Worm (Caenorhabditis elegans) whole organism, early embryonic: ENCODE measurements around the gene F35C11.6.

Source experiments
- ama-1 ChIP-seq: fragments of 150-350 bp; optimal IDR thresholded peaks from 2 replicates; lab custom pipeline; 2014
- hmbx-1 ChIP-seq: sonication (generic microtip); optimal IDR thresholded peaks from 2 replicates; lab custom pipeline; 2016; ENCODE audit warnings: mild to moderate bottlenecking, missing genetic modification characterization, missing compliant biosample characterization
- scrt-1 ChIP-seq: fragments of 200-800 bp; sonication (Bioruptor generic); IDR thresholded peaks from 2 replicates; pipeline ENCODE4 v1.3.6; 2022; ENCODE audit warnings: missing genetic modification characterization, missing compliant biosample characterization
- tbx-11 ChIP-seq: fragments of 200-800 bp; sonication (Bioruptor generic); IDR thresholded peaks from 2 replicates; pipeline ENCODE4 v1.3.6; 2022; ENCODE audit warnings: missing genetic modification characterization, missing compliant biosample characterization
- tbx-37 ChIP-seq: fragments of 200-800 bp; sonication (Bioruptor generic); conservative IDR thresholded peaks from 2 replicates; pipeline ENCODE4 v1.3.6; 2022; ENCODE audit warnings: missing genetic modification reagents, missing genetic modification characterization, missing compliant biosample characterization

ce11 chrII:8218266-8218665, 40.7 kb downstream of the F35C11.6 start:
- TF ChIP-seq tbx-37 (GFP tag; lab: Robert Waterston, UW), result no peak
- no peak for TF ChIP-seq ama-1 (lab: Kevin White, UChicago)
- TF ChIP-seq tbx-11 (GFP tag; lab: Robert Waterston, UW), result no peak
- no peak for TF ChIP-seq scrt-1 (GFP tag; lab: Robert Waterston, UW)
- TF ChIP-seq hmbx-1 (tag; lab: Kevin White, UChicago), result no peak
